Fruit fly (Drosophila melanogaster) whole organism, embryonic: Measurements from ENCODE around the gene Mdh2.

ENCODE experiments used
- CG16813 ChIP-seq: fragments of 200-800 bp; sonication (Bioruptor generic); IDR thresholded peaks from 3 replicates; pipeline ENCODE4 v1.3.6; 2022; ENCODE audit warnings: missing biosample characterization, missing genetic modification characterization; ENCODE audit not compliant: partially characterized antibody
- CG3163 ChIP-seq: fragments of 200-800 bp; sonication (Bioruptor generic); optimal IDR thresholded peaks from 3 replicates; lab custom pipeline; 2016; ENCODE audit warnings: missing biosample characterization, missing genetic modification characterization
- CG6689 ChIP-seq: fragments of 200-800 bp; sonication (Bioruptor generic); IDR thresholded peaks from 2 replicates; pipeline ENCODE4 v1.3.6; 2022; ENCODE audit warnings: missing biosample characterization, missing genetic modification characterization
- CrebB ChIP-seq: fragments of 200-800 bp; sonication (Bioruptor generic); optimal IDR thresholded peaks from 3 replicates; lab custom pipeline; 2018; ENCODE audit warnings: missing biosample characterization, mild to moderate bottlenecking, missing genetic modification characterization
- Pdp1 ChIP-seq, 2 experiments: fragments of 200-800 bp; sonication (Bioruptor generic); optimal IDR thresholded peaks; 3 replicates each; lab custom pipeline; 2016; ENCODE audit warnings: missing biosample characterization in 2 of 2, missing genetic modification characterization in 2 of 2, mild to moderate bottlenecking in 1 of 2, moderate library complexity in 1 of 2
- da ChIP-seq: fragments of 200-800 bp; sonication (Bioruptor generic); optimal IDR thresholded peaks from 2 replicates; lab custom pipeline; 2016; ENCODE audit warnings: missing biosample characterization, missing genetic modification characterization
- kni ChIP-seq: fragments of 200-800 bp; sonication (Bioruptor generic); optimal IDR thresholded peaks from 3 replicates; lab custom pipeline; 2017; ENCODE audit warnings: mild to moderate bottlenecking, missing biosample characterization, missing genetic modification reagents, missing genetic modification characterization

DNA sequence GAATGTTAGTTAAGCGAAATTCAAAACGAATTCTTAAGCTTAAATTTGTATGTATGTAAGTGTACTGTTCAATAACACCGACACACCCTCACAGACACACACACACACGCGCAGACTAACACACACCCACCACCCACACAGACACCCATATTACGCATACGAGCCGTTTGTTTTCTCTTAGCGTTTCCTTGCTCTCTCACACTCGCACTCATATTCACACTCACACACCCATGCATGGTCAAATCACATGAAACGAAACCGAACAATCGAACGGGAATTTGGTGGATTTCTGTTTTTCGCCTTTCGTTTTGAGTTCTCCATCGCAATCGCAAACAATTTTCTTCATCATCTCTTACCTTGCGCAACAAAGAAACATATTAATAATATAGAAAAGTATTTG lies 23.1 kb downstream of the Mdh2 start:
- TF ChIP-seq CrebB (tag; lab: Kevin White, UChicago), result no peak
- peak; percentile 58 for TF ChIP-seq CG3163 (GFP tag; lab: Kevin White, UChicago)
- TF ChIP-seq da (GFP tag; lab: Kevin White, UChicago), result no peak
- TF ChIP-seq kni, result no peak
- TF ChIP-seq Pdp1 (GFP tag; optimal IDR thresholded peaks at IDR 0.05; lab: Kevin White, UChicago), result peak in 1 of 2 experiments; percentile 44
- TF ChIP-seq CG6689 (GFP tag; lab: Robert Waterston, UW), result no peak
- no peak for TF ChIP-seq CG16813 (GFP tag; lab: Robert Waterston, UW)
